Worm (Caenorhabditis elegans): Measurements from ENCODE around the gene F45B8.5.

Gene F45B8.5

DNA sequence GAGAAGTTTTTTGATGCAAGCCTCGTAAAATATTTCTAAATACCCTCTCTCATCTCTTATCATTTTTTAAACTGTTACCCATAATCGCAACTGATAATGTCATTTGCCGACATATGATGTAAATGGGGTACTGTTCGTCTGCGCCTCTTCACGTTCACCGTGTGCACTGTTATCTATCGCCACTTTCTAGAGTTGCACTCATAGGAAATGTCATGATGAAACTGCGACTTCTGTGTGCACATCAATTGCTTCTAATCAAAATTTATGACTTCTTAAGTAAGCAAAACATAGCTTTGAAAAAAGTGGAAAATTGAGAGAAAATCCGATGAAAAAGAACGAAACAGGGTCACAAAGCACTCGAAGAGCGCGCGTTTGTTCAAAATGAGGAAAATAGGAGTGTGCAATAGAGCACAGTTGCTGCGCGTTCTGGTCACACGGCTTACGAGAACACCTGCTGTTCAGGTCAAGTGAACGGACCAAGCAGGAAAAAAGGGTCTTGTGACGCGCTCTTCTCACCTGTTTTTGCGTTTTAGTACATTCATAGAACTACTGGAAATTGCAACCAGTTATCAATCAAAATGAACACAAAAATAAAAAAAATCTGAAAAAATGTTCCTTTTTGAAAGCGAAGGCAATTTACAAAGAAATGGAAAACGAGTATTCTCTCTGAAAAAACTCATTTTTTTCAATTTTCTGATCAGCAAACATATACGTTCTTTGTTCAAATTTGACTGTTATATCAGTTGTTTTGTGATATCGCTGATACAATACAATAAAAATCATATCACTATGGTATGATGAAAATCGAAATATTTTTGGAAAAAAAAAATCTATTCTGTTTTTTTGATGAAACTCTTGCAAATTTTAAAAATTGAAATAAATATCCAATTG lies 19.2 kb upstream of the F45B8.5 start:
- TF ChIP-seq mdl-1 (tag; optimal IDR thresholded peaks at IDR 0.05) (no peak), lin-13 (GFP tag; optimal IDR thresholded peaks at IDR 0.05) (no peak), nhr-6 (tag; optimal IDR thresholded peaks at IDR 0.05) (no peak), sem-4 (tag; optimal IDR thresholded peaks at IDR 0.05) (no peak), blmp-1 (tag; optimal IDR thresholded peaks at IDR 0.05; ENCODE audit: insufficient read depth) (no peak), nhr-12 (tag; optimal IDR thresholded peaks at IDR 0.05) (no peak), F13H6.1 (tag; optimal IDR thresholded peaks at IDR 0.05) (peak; percentile 49), unc-55 (GFP tag; optimal IDR thresholded peaks at IDR 0.05) (peak; percentile 36), nhr-237 (tag; optimal IDR thresholded peaks at IDR 0.05) (no peak), R02D3.7 (tag; optimal IDR thresholded peaks at IDR 0.05) (no peak), skn-1 (tag; optimal IDR thresholded peaks at IDR 0.05) (peak; percentile 26), ceh-16 (tag; optimal IDR thresholded peaks at IDR 0.05) (no peak), Y55F3AM.14 (GFP tag; optimal IDR thresholded peaks at IDR 0.05) (no peak), crh-2 (tag; optimal IDR thresholded peaks at IDR 0.05) (peak; percentile 70), sma-3 (GFP tag; optimal IDR thresholded peaks at IDR 0.05) (peak; percentile 14), unc-62 (GFP tag; optimal IDR thresholded peaks at IDR 0.05) (no peak), nhr-25 (tag; optimal IDR thresholded peaks at IDR 0.05) (peak; percentile 39), ama-1 (optimal IDR thresholded peaks at IDR 0.05) (no peak), nhr-23 (tag; optimal IDR thresholded peaks at IDR 0.05) (no peak), elt-1 (tag; optimal IDR thresholded peaks at IDR 0.05) (no peak), mab-5 (tag; optimal IDR thresholded peaks at IDR 0.05) (no peak), nhr-77 (tag; optimal IDR thresholded peaks at IDR 0.05) (no peak), peb-1 (tag; optimal IDR thresholded peaks at IDR 0.05) (no peak), mbf-1 (tag; optimal IDR thresholded peaks at IDR 0.05) (no peak), fos-1 (tag; optimal IDR thresholded peaks at IDR 0.05) (peak; percentile 83), ceh-82 (tag; optimal IDR thresholded peaks at IDR 0.05) (no peak), ztf-1 (GFP tag; conservative IDR thresholded peaks at IDR 0.05) (no peak), nhr-11 (tag; optimal IDR thresholded peaks at IDR 0.05) (no peak), sma-9 (GFP tag; optimal IDR thresholded peaks at IDR 0.05) (peak; percentile 53), sma-9 (tag; optimal IDR thresholded peaks at IDR 0.05) (no peak), aly-2 (tag; optimal IDR thresholded peaks at IDR 0.05) (no peak), egl-27 (tag; optimal IDR thresholded peaks at IDR 0.05) (no peak), lin-11 (tag; optimal IDR thresholded peaks at IDR 0.05) (no peak), nhr-21 (tag; optimal IDR thresholded peaks at IDR 0.05) (peak; percentile 19), C34F6.9 (tag; optimal IDR thresholded peaks at IDR 0.05) (peak; percentile 45), alr-1 (tag; optimal IDR thresholded peaks at IDR 0.05) (no peak), unc-39 (tag; optimal IDR thresholded peaks at IDR 0.05) (no peak), nhr-129 (tag; optimal IDR thresholded peaks at IDR 0.05) (peak; percentile 99), gmeb-1 (tag; optimal IDR thresholded peaks at IDR 0.05) (peak; percentile 60), zag-1 (tag; optimal IDR thresholded peaks at IDR 0.05) (no peak), nhr-10 (tag; optimal IDR thresholded peaks at IDR 0.05) (no peak), ZK546.5 (tag; optimal IDR thresholded peaks at IDR 0.05) (no peak), dmd-4 (tag; optimal IDR thresholded peaks at IDR 0.05) (no peak), elt-3 (tag; optimal IDR thresholded peaks at IDR 0.05) (no peak), snpc-4 (tag; optimal IDR thresholded peaks at IDR 0.05) (no peak), ztf-4 (tag; optimal IDR thresholded peaks at IDR 0.05) (no peak), lsy-2 (tag; optimal IDR thresholded peaks at IDR 0.05) (peak in 1 of 2 experiments; percentile 43), lin-39 (tag; optimal IDR thresholded peaks at IDR 0.05) (no peak), ztf-11 (tag; optimal IDR thresholded peaks at IDR 0.05) (no peak)

All from whole organism, L2 larva.